Worm (Caenorhabditis elegans): Measurements from ENCODE around the gene D2063.1.

The D2063.1 gene

ce11 chrV:4299741-4300140, 27.2 kb upstream of the D2063.1 start, which contains the start of gene ZC132.3:
ZC132.3 (minus strand) TSS chrV:4299841.
- no peak for TF ChIP-seq ztf-4 (tag; optimal IDR thresholded peaks at IDR 0.05)
- no peak for TF ChIP-seq nhr-10 (tag; optimal IDR thresholded peaks at IDR 0.05)
- TF ChIP-seq sma-9 (GFP tag; optimal IDR thresholded peaks at IDR 0.05), result no peak
- TF ChIP-seq sma-9 (tag; optimal IDR thresholded peaks at IDR 0.05), result no peak
- TF ChIP-seq nhr-25 (tag; optimal IDR thresholded peaks at IDR 0.05), result no peak
- TF ChIP-seq nhr-129 (tag; optimal IDR thresholded peaks at IDR 0.05), result no peak
- no peak for TF ChIP-seq crh-2 (tag; optimal IDR thresholded peaks at IDR 0.05)
- no peak for TF ChIP-seq sma-3 (GFP tag; optimal IDR thresholded peaks at IDR 0.05)
- no peak for TF ChIP-seq fos-1 (tag; optimal IDR thresholded peaks at IDR 0.05)
- no peak for TF ChIP-seq ztf-1 (GFP tag; conservative IDR thresholded peaks at IDR 0.05)
- no peak for TF ChIP-seq nhr-21 (tag; optimal IDR thresholded peaks at IDR 0.05)
- TF ChIP-seq lin-11 (tag; optimal IDR thresholded peaks at IDR 0.05), result no peak
- no peak for TF ChIP-seq nhr-12 (tag; optimal IDR thresholded peaks at IDR 0.05)
- no peak for TF ChIP-seq blmp-1 (tag; optimal IDR thresholded peaks at IDR 0.05; ENCODE audit: insufficient read depth)
- no peak for TF ChIP-seq mdl-1 (tag; optimal IDR thresholded peaks at IDR 0.05)
- no peak for TF ChIP-seq ZK546.5 (tag; optimal IDR thresholded peaks at IDR 0.05)

- no peak for TF ChIP-seq ceh-82 (tag; optimal IDR thresholded peaks at IDR 0.05)
- TF ChIP-seq nhr-12 (tag; optimal IDR thresholded peaks at IDR 0.05), result no peak
- no peak for TF ChIP-seq snpc-4 (tag; optimal IDR thresholded peaks at IDR 0.05)
- TF ChIP-seq dmd-4 (tag; optimal IDR thresholded peaks at IDR 0.05), result no peak
- TF ChIP-seq C34F6.9 (tag; optimal IDR thresholded peaks at IDR 0.05), result no peak
- no peak for TF ChIP-seq lin-39 (tag; optimal IDR thresholded peaks at IDR 0.05)
- no peak for TF ChIP-seq ZK546.5 (tag; optimal IDR thresholded peaks at IDR 0.05)
- no peak for TF ChIP-seq mab-5 (tag; optimal IDR thresholded peaks at IDR 0.05)
- no peak for TF ChIP-seq nhr-11 (tag; optimal IDR thresholded peaks at IDR 0.05)
- no peak for TF ChIP-seq nhr-21 (tag; optimal IDR thresholded peaks at IDR 0.05)
- no peak for TF ChIP-seq unc-39 (tag; optimal IDR thresholded peaks at IDR 0.05)
- TF ChIP-seq unc-55 (GFP tag; optimal IDR thresholded peaks at IDR 0.05), result no peak
- no peak for TF ChIP-seq ztf-4 (tag; optimal IDR thresholded peaks at IDR 0.05)
- no peak for TF ChIP-seq nhr-25 (tag; optimal IDR thresholded peaks at IDR 0.05)
These were observed 24.1 kb upstream of the D2063.1 start for ce11 chrV:4302842-4303241.

ce11 chrV:4303793-4304192, 23.1 kb upstream of the D2063.1 start:
- TF ChIP-seq nhr-25 (tag; optimal IDR thresholded peaks at IDR 0.05) (no peak), elt-3 (tag; optimal IDR thresholded peaks at IDR 0.05) (no peak), lin-13 (GFP tag; optimal IDR thresholded peaks at IDR 0.05) (no peak), ztf-1 (GFP tag; conservative IDR thresholded peaks at IDR 0.05) (no peak), Y55F3AM.14 (GFP tag; optimal IDR thresholded peaks at IDR 0.05) (no peak), nhr-21 (tag; optimal IDR thresholded peaks at IDR 0.05) (no peak), sma-9 (GFP tag; optimal IDR thresholded peaks at IDR 0.05) (no peak), sma-9 (tag; optimal IDR thresholded peaks at IDR 0.05) (no peak), aly-2 (tag; optimal IDR thresholded peaks at IDR 0.05) (no peak), crh-2 (tag; optimal IDR thresholded peaks at IDR 0.05) (no peak)

ce11 chrV:4304240-4304639, 22.7 kb upstream of the D2063.1 start:
- TF ChIP-seq R02D3.7 (tag; optimal IDR thresholded peaks at IDR 0.05), result no peak
- no peak for TF ChIP-seq mdl-1 (tag; optimal IDR thresholded peaks at IDR 0.05)
- no peak for TF ChIP-seq elt-1 (tag; optimal IDR thresholded peaks at IDR 0.05)
- no peak for TF ChIP-seq nhr-12 (tag; optimal IDR thresholded peaks at IDR 0.05)
- no peak for TF ChIP-seq sma-9 (GFP tag; optimal IDR thresholded peaks at IDR 0.05)
- TF ChIP-seq sma-9 (tag; optimal IDR thresholded peaks at IDR 0.05), result no peak
- TF ChIP-seq nhr-21 (tag; optimal IDR thresholded peaks at IDR 0.05), result no peak
- TF ChIP-seq nhr-11 (tag; optimal IDR thresholded peaks at IDR 0.05), result no peak
- TF ChIP-seq snpc-4 (tag; optimal IDR thresholded peaks at IDR 0.05), result no peak
- no peak for TF ChIP-seq nhr-10 (tag; optimal IDR thresholded peaks at IDR 0.05)
- TF ChIP-seq lin-39 (tag; optimal IDR thresholded peaks at IDR 0.05), result no peak
- TF ChIP-seq dmd-4 (tag; optimal IDR thresholded peaks at IDR 0.05), result no peak
- no peak for TF ChIP-seq nhr-129 (tag; optimal IDR thresholded peaks at IDR 0.05)
- no peak for TF ChIP-seq lin-13 (GFP tag; optimal IDR thresholded peaks at IDR 0.05)
- TF ChIP-seq F13H6.1 (tag; optimal IDR thresholded peaks at IDR 0.05), result no peak

ce11 chrV:4315057-4315456, 11.9 kb upstream of the D2063.1 start, which contains the start of gene srh-192:
srh-192 (minus strand) TSS chrV:4315157.
- TF ChIP-seq nhr-11 (tag; optimal IDR thresholded peaks at IDR 0.05) (no peak), aly-2 (tag; optimal IDR thresholded peaks at IDR 0.05) (no peak), mab-5 (tag; optimal IDR thresholded peaks at IDR 0.05) (no peak), crh-2 (tag; optimal IDR thresholded peaks at IDR 0.05) (no peak), elt-1 (tag; optimal IDR thresholded peaks at IDR 0.05) (no peak), nhr-21 (tag; optimal IDR thresholded peaks at IDR 0.05) (no peak)
